Worm (Caenorhabditis elegans) whole organism, L4/young adult: Measurements from ENCODE around the gene str-90.

ENCODE experiments used
- W03F9.2 ChIP-seq: fragments of 150-350 bp; optimal IDR thresholded peaks from 2 replicates; lab custom pipeline; 2014; ENCODE audit warnings: missing biosample characterization, missing genetic modification characterization
- dao-5 ChIP-seq: sonication (generic microtip); optimal IDR thresholded peaks from 2 replicates; lab custom pipeline; 2016; ENCODE audit warnings: missing genotype, missing genetic modification characterization, moderate library complexity, missing compliant biosample characterization
- him-1 ChIP-seq: sonication (generic microtip); optimal IDR thresholded peaks from 2 replicates; lab custom pipeline; 2016; ENCODE audit warnings: missing genotype, missing genetic modification reagents, missing genetic modification characterization, missing compliant biosample characterization

DNA sequence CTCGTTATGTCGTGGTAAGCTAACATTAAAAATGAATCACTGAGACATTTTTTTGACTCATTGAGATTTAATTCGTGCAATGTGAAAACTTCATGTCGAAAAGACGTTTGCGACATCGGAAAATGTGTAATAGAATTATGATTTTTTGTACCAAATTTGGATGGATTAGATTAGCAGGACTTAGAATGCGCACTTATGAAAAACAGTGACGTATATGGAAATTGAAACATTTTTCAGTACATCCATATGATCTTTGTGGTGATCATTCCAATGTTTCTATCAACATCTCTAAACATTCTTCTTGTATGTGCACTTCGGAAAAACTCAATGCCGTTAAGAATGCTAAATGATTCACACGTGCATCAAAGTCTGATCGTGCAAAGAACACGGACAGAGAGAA lies 41.5 kb downstream of the str-90 start:
- TF ChIP-seq dao-5 (tag; lab: Kevin White, UChicago) (no peak), W03F9.2 (tag; lab: Kevin White, UChicago) (no peak), him-1 (tag; lab: Kevin White, UChicago) (no peak)
